Worm (Caenorhabditis elegans) whole organism, L4 larva: ENCODE data around the gene klo-1.

Experiments
- D1046.2 ChIP-seq: fragments of 200-800 bp; sonication (Bioruptor generic); IDR thresholded peaks from 2 replicates; pipeline ENCODE4 v1.3.6; 2022; ENCODE audit warnings: missing genetic modification characterization, missing compliant biosample characterization
- F26F4.8 ChIP-seq: fragments of 200-800 bp; sonication (Bioruptor generic); conservative IDR thresholded peaks from 2 replicates; pipeline ENCODE4 v1.3.6; 2022; ENCODE audit warnings: missing genetic modification characterization, missing compliant biosample characterization
- F44E2.7 ChIP-seq: fragments of 200-800 bp; sonication (Bioruptor generic); IDR thresholded peaks from 2 replicates; pipeline ENCODE4 v2.1.2; 2022; ENCODE audit warnings: missing genetic modification characterization, missing compliant biosample characterization
- T20F7.1 ChIP-seq: fragments of 200-800 bp; sonication (Bioruptor generic); optimal IDR thresholded peaks from 2 replicates; lab custom pipeline; 2018; ENCODE audit warnings: mild to moderate bottlenecking, missing genetic modification characterization, missing compliant biosample characterization
- Y105C5A.15 ChIP-seq: fragments of 200-800 bp; sonication (Bioruptor generic); IDR thresholded peaks from 2 replicates; pipeline ENCODE4 v1.3.6; 2022; ENCODE audit warnings: missing genetic modification characterization, missing compliant biosample characterization
- aha-1 ChIP-seq: fragments of 150-350 bp; peaks from one replicate; lab custom pipeline; 2014; ENCODE audit warnings: missing biosample characterization, missing genetic modification characterization
- arid-1 ChIP-seq: fragments of 200-800 bp; sonication (Bioruptor generic); conservative IDR thresholded peaks from 2 replicates; pipeline ENCODE4 v1.3.6; 2022; ENCODE audit warnings: missing genetic modification reagents, missing genetic modification characterization, missing compliant biosample characterization
- ceh-28 ChIP-seq: fragments of 150-350 bp; optimal IDR thresholded peaks from 2 replicates; lab custom pipeline; 2014; ENCODE audit warnings: missing biosample characterization, missing genetic modification reagents, missing genetic modification characterization
- ces-1 ChIP-seq: fragments of 150-350 bp; sonication (generic microtip); optimal IDR thresholded peaks from 4 replicates; lab custom pipeline; 2014; ENCODE audit warnings: missing biosample characterization, missing genetic modification reagents, missing genetic modification characterization
- ctbp-1 ChIP-seq: fragments of 200-800 bp; sonication (Bioruptor generic); IDR thresholded peaks from 2 replicates; pipeline ENCODE4 v1.3.6; 2022; ENCODE audit warnings: missing genetic modification reagents, missing genetic modification characterization, missing compliant biosample characterization
- daf-16 ChIP-seq, 3 experiments: sonication (generic microtip); optimal IDR thresholded peaks; 2 replicates each; lab custom pipeline; 2016 to 2017; ENCODE audit warnings: missing genetic modification characterization in 3 of 3, missing genetic modification reagents in 3 of 3, mild to moderate bottlenecking in 2 of 3, missing compliant biosample characterization in 2 of 3, missing biosample characterization in 1 of 3, moderate library complexity in 1 of 3
- daf-19 ChIP-seq: fragments of 200-800 bp; sonication (Bioruptor generic); conservative IDR thresholded peaks from 2 replicates; pipeline ENCODE4 v1.3.6; 2022; ENCODE audit warnings: missing genetic modification characterization, missing compliant biosample characterization
- daf-8 ChIP-seq: fragments of 200-800 bp; sonication (Bioruptor generic); IDR thresholded peaks from 2 replicates; pipeline ENCODE4 v1.3.6; 2022; ENCODE audit warnings: missing genetic modification characterization, missing compliant biosample characterization
- dmd-8 ChIP-seq: fragments of 200-800 bp; sonication (Bioruptor generic); IDR thresholded peaks from 2 replicates; pipeline ENCODE4 v1.3.6; 2022; ENCODE audit warnings: missing genetic modification characterization, missing compliant biosample characterization
- dpl-1 ChIP-seq: fragments of 150-350 bp; optimal IDR thresholded peaks from 2 replicates; lab custom pipeline; 2014; ENCODE audit warnings: missing biosample characterization, missing genetic modification reagents, missing genetic modification characterization
- egl-27 ChIP-seq: sonication (generic microtip); optimal IDR thresholded peaks from 3 replicates; lab custom pipeline; 2017; ENCODE audit warnings: missing biosample characterization, missing genetic modification reagents, missing genetic modification characterization
- lin-38 ChIP-seq: fragments of 200-800 bp; sonication (Bioruptor generic); IDR thresholded peaks from 2 replicates; pipeline ENCODE4 v1.3.6; 2022; ENCODE audit warnings: missing genetic modification reagents, missing genetic modification characterization, missing compliant biosample characterization
- lin-39 ChIP-seq: fragments of 150-350 bp; optimal IDR thresholded peaks from 2 replicates; lab custom pipeline; 2014; ENCODE audit warnings: missing biosample characterization, missing genetic modification reagents, missing genetic modification characterization
- lsy-2 ChIP-seq, 2 experiments: fragments of 150-350 bp in 1 of 2; sonication (generic microtip) in 1 of 2; optimal IDR thresholded peaks; 2 replicates each; lab custom pipeline; 2014 to 2017; ENCODE audit warnings: missing biosample characterization in 2 of 2, missing genetic modification characterization in 2 of 2
- mep-1 ChIP-seq: fragments of 150-350 bp; sonication (generic microtip); optimal IDR thresholded peaks from 3 replicates; lab custom pipeline; 2014; ENCODE audit warnings: missing biosample characterization, missing genetic modification characterization
- mes-2 ChIP-seq: sonication (generic microtip); optimal IDR thresholded peaks from 2 replicates; lab custom pipeline; 2016; ENCODE audit warnings: missing genotype, mild to moderate bottlenecking, missing genetic modification characterization, missing compliant biosample characterization; ENCODE audit not compliant: poor library complexity, severe bottlenecking
- mxl-2 ChIP-seq: fragments of 200-800 bp; sonication (Bioruptor generic); conservative IDR thresholded peaks from 2 replicates; pipeline ENCODE4 v1.3.6; 2022; ENCODE audit warnings: missing genetic modification reagents, missing genetic modification characterization, missing compliant biosample characterization
- nhr-10 ChIP-seq: fragments of 150-350 bp; optimal IDR thresholded peaks from 2 replicates; lab custom pipeline; 2014; ENCODE audit warnings: missing biosample characterization, missing genetic modification characterization
- nhr-28 ChIP-seq: fragments of 150-350 bp; optimal IDR thresholded peaks from 2 replicates; lab custom pipeline; 2014; ENCODE audit warnings: missing biosample characterization, missing genetic modification characterization
- nhr-42 ChIP-seq: fragments of 200-800 bp; sonication (Bioruptor generic); IDR thresholded peaks from 2 replicates; pipeline ENCODE4 v1.3.6; 2022; ENCODE audit warnings: missing genetic modification characterization, missing compliant biosample characterization
- nhr-6 ChIP-seq: fragments of 150-350 bp; optimal IDR thresholded peaks from 2 replicates; lab custom pipeline; 2014; ENCODE audit warnings: missing biosample characterization, missing genetic modification characterization
- nhr-77 ChIP-seq: fragments of 150-350 bp; optimal IDR thresholded peaks from 2 replicates; lab custom pipeline; 2014; ENCODE audit warnings: missing biosample characterization, missing genetic modification characterization
- pha-4 ChIP-seq, 2 experiments: fragments of 150-350 bp in 1 of 2; fragments of 200-800 bp in 1 of 2; sonication (Bioruptor generic) in 1 of 2; IDR thresholded peaks in 1 of 2; optimal IDR thresholded peaks in 1 of 2; 2 replicates each; pipeline versions ENCODE4 v1.3.6 to Lab custom; 2014 to 2022; ENCODE audit warnings: missing genetic modification characterization in 2 of 2, missing genetic modification reagents in 2 of 2, missing biosample characterization in 1 of 2, missing compliant biosample characterization in 1 of 2
- rbr-2 ChIP-seq: sonication (generic microtip); optimal IDR thresholded peaks from 2 replicates; lab custom pipeline; 2016; ENCODE audit warnings: missing genotype, missing genetic modification characterization, missing compliant biosample characterization
- set-16 ChIP-seq: fragments of 200-800 bp; sonication (Bioruptor generic); IDR thresholded peaks from 2 replicates; pipeline ENCODE4 v1.3.6; 2022; ENCODE audit warnings: missing genetic modification reagents, missing genetic modification characterization, missing compliant biosample characterization
- snpc-1.2 ChIP-seq: fragments of 200-800 bp; sonication (Bioruptor generic); IDR thresholded peaks from 2 replicates; pipeline ENCODE4 v1.3.6; 2022; ENCODE audit warnings: missing genetic modification reagents, missing genetic modification characterization, missing compliant biosample characterization
- snpc-4 ChIP-seq: fragments of 150-350 bp; optimal IDR thresholded peaks from 2 replicates; lab custom pipeline; 2014; ENCODE audit warnings: missing biosample characterization, missing genetic modification characterization
- spr-1 ChIP-seq: sonication (generic microtip); optimal IDR thresholded peaks from 2 replicates; lab custom pipeline; 2016; ENCODE audit warnings: mild to moderate bottlenecking, missing genetic modification characterization, missing compliant biosample characterization
- spr-3 ChIP-seq: fragments of 200-800 bp; sonication (Bioruptor generic); optimal IDR thresholded peaks from 2 replicates; lab custom pipeline; 2018; ENCODE audit warnings: mild to moderate bottlenecking, missing genetic modification characterization, missing compliant biosample characterization
- tag-97 ChIP-seq: fragments of 200-800 bp; sonication (Bioruptor generic); IDR thresholded peaks from 2 replicates; pipeline ENCODE4 v1.3.6; 2022; ENCODE audit warnings: missing genetic modification characterization, missing compliant biosample characterization
- unc-39 ChIP-seq: sonication (generic microtip); optimal IDR thresholded peaks from 2 replicates; lab custom pipeline; 2017; ENCODE audit warnings: missing biosample characterization, missing genetic modification characterization
- unc-62 ChIP-seq, 3 experiments: fragments of 150-350 bp in 1 of 3; sonication (generic microtip); optimal IDR thresholded peaks in 2 of 3; peaks in 1 of 3; 1 replicate in 1 of 3; 2 replicates in 2 of 3; lab custom pipeline; 2014 to 2017; ENCODE audit warnings: missing biosample characterization in 3 of 3, missing genetic modification characterization in 3 of 3, missing genetic modification reagents in 3 of 3, missing genotype in 1 of 3
- zip-2 ChIP-seq: fragments of 150-350 bp; optimal IDR thresholded peaks from 2 replicates; lab custom pipeline; 2014; ENCODE audit warnings: missing biosample characterization, missing genetic modification characterization

The klo-1 gene

DNA sequence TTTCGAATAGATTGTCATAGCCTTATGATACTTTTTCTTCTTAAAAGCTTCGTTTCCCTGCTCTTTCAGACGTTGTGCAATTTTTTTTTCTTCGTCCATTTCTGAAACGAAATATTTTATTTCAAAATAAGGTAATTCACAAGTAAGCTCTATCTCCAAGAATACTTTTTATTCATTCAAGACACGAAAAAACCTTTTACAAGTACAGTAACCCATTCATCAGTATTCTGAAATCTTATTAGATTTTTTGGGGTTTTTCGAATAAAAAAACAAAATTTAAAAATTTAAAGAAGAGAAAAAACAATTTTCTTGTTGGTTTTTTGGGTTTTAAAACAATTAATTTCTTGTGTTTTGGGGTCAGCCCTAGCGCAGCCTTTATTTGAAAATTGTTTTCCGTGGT, 30.8 kb upstream of the klo-1 start, which contains the start of gene rpap-3:
TSS of gene rpap-3 (minus strand) at position 101 of the 400 bp plus-strand sequence.
- TF ChIP-seq daf-16 (GFP tag; optimal IDR thresholded peaks at IDR 0.05; lab: Kevin White, UChicago) (peak in 1 of 2 experiments; percentile 0), daf-16 (tag; optimal IDR thresholded peaks at IDR 0.05; lab: Kevin White, UChicago) (no peak), F26F4.8 (GFP tag; lab: Robert Waterston, UW) (no peak)

DNA sequence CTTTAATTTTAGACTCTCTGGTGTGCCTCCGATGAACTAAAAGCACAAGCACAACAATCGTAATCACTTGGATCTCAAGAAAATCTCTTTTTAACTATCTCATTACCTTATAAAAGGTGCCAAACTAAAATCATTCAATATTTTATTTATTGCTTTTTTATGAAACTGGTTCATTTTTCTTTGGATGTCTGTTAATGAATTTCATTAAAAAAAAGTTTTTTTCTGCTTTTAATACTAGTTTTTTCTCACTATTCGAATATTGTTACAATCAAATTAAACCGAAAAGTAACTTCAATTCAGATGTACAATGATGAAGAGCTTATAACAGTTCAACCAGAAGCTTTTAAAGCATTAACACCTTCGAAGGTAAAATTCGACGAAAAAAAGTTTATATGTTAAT, 27.7 kb upstream of the klo-1 start, which contains the start of gene swd-2.1:
TSS of gene swd-2.1 (plus strand) at position 301 of the 400 bp plus-strand sequence.
- TF ChIP-seq set-16 (GFP tag; lab: Robert Waterston, UW) (no peak), ces-1 (GFP tag; lab: Kevin White, UChicago) (no peak), spr-1 (tag; lab: Kevin White, UChicago) (no peak), ctbp-1 (no peak), mxl-2 (GFP tag; lab: Robert Waterston, UW) (no peak), nhr-10 (tag; lab: Kevin White, UChicago) (no peak), ceh-28 (tag; lab: Kevin White, UChicago) (no peak), lin-39 (tag; lab: Kevin White, UChicago) (no peak), spr-3 (GFP tag; lab: Kevin White, UChicago) (no peak), rbr-2 (tag; lab: Kevin White, UChicago) (no peak)
- TF ChIP-seq, all 104 proteins: peak for 0

DNA sequence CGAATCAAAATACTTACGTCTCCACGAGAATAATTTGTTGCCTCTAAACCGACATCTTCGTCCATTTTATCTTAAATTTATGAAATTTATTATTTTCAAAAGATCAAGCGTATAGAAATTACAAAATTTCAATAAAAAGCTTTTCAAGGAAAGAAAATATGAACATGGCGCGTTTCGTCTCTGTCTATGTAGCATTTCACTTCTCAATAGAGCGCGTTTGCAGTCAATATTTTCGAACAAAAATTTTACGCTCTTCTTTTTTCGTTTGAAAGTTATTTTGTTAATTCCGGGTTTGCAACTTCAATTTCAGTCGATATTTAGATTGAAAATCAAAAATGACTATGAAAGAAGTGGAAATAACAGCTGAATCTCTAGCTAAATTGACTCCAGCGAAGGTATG, 26.2 kb upstream of the klo-1 start, which contains the start of the genes hcf-1 and swd-2.2:
TSS of gene hcf-1 (minus strand) at position 70 of the 400 bp plus-strand sequence.
TSS of gene swd-2.2 (plus strand) at position 206 of the 400 bp plus-strand sequence.
- peak; percentile 47 for TF ChIP-seq T20F7.1 (GFP tag; lab: Kevin White, UChicago)
- peak; percentile 58 for TF ChIP-seq dpl-1 (GFP tag; lab: Kevin White, UChicago)
- TF ChIP-seq mes-2 (tag; lab: Kevin White, UChicago): peak; percentile 43
- TF ChIP-seq lin-38: peak; percentile 93
- TF ChIP-seq aha-1 (tag; lab: Kevin White, UChicago): peak; percentile 50
- TF ChIP-seq nhr-28 (tag; lab: Kevin White, UChicago): peak; percentile 22
- no peak for TF ChIP-seq zip-2 (tag; lab: Kevin White, UChicago)
- peak in 1 of 2 experiments; percentile 63 for TF ChIP-seq lsy-2 (tag; optimal IDR thresholded peaks at IDR 0.05; lab: Kevin White, UChicago)
- no peak for TF ChIP-seq daf-16 (GFP tag; optimal IDR thresholded peaks at IDR 0.05; lab: Kevin White, UChicago)
- no peak for TF ChIP-seq daf-16 (tag; optimal IDR thresholded peaks at IDR 0.05; lab: Kevin White, UChicago)
- TF ChIP-seq nhr-77 (tag; lab: Kevin White, UChicago): peak; percentile 8
- TF ChIP-seq tag-97: no peak

DNA sequence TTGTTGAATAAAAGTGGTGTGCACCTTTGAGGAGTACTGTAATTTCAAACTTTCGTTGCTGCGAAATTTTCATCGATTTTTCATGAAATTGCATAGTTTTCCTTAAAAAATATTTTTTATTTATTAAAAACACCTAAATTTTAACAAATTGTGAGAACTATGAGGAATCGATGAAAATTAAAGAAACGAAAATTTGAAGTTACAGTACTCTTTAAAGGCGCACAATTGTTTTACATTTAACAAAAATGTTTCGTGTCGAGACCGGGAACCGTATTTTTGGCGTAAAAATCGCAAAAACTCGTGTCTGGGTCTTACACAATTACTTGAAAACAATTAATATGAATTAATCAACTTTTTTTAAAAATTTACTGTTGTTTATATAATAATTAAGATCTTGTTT, 22.1 kb upstream of the klo-1 start, which contains the start of gene rdl-1:
TSS of gene rdl-1 (minus strand) at position 101 of the 400 bp plus-strand sequence.
- TF ChIP-seq egl-27 (tag; lab: Kevin White, UChicago): no peak
- no peak for TF ChIP-seq arid-1 (GFP tag; lab: Robert Waterston, UW)
- no peak for TF ChIP-seq spr-1 (tag; lab: Kevin White, UChicago)
- TF ChIP-seq zip-2 (tag; lab: Kevin White, UChicago): no peak
- TF ChIP-seq unc-39 (tag; lab: Kevin White, UChicago): no peak
- TF ChIP-seq pha-4 (GFP tag; IDR thresholded peaks at IDR 0.05; lab: Robert Waterston, UW): no peak
- TF ChIP-seq pha-4 (tag; optimal IDR thresholded peaks at IDR 0.05; lab: Kevin White, UChicago): no peak
- TF ChIP-seq D1046.2: no peak
- TF ChIP-seq dmd-8 (GFP tag; lab: Robert Waterston, UW): no peak
- TF ChIP-seq mes-2 (tag; lab: Kevin White, UChicago): no peak
- TF ChIP-seq aha-1 (tag; lab: Kevin White, UChicago): no peak
- no peak for TF ChIP-seq daf-19
- no peak for TF ChIP-seq T20F7.1 (GFP tag; lab: Kevin White, UChicago)
- TF ChIP-seq mep-1: no peak
- no peak for TF ChIP-seq nhr-6

DNA sequence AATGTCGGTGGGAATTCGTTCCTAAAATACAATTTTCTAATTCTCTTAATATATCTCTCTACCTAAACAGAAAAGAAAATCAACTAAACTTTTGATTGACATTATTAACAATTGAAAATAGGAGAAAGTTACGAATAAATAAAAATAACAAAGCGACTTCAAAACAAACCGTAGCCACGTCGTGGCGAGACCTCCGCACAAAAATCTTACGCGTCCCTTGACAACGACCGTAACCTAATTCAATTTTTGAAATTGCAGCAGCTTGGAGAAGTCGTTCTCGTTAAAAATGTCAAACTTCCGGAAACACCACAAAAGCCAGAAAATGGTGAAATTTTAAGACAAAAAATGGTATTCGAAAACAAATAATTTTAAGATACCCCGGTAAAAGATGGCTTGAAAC, 16.3 kb upstream of the klo-1 start:
- peak in 1 of 2 experiments; percentile 73 for TF ChIP-seq unc-62 (GFP tag; optimal IDR thresholded peaks at IDR 0.05 in 1 of 2; lab: Kevin White, UChicago)
- TF ChIP-seq unc-62 (tag; optimal IDR thresholded peaks at IDR 0.05; lab: Kevin White, UChicago): no peak
- TF ChIP-seq nhr-6: no peak
- peak; percentile 67; the same call in 1 of the 2 replicates for TF ChIP-seq snpc-1.2 (GFP tag; lab: Robert Waterston, UW)
- no peak for TF ChIP-seq Y105C5A.15
- no peak for TF ChIP-seq snpc-4 (tag; lab: Kevin White, UChicago)
- TF ChIP-seq F44E2.7 (GFP tag; lab: Robert Waterston, UW): no peak
- no peak for TF ChIP-seq nhr-42 (GFP tag; lab: Robert Waterston, UW)
- no peak for TF ChIP-seq ceh-28 (tag; lab: Kevin White, UChicago)
- TF ChIP-seq daf-8 (GFP tag; lab: Robert Waterston, UW): no peak
- 0 out of 2 replicates have a peak, but pooled peaks have one; percentile 5 for TF ChIP-seq lin-38
